Fruit fly (Drosophila melanogaster) ovary, adult (tissue): ENCODE measurements around the gene CG2533.
A peak's percentile ranks its signal among the peaks of the same experiment; 100 is the strongest.

Experiments
- CG17801 ChIP-seq: fragments of 200-800 bp; optimal IDR thresholded peaks from 2 replicates; lab custom pipeline; 2019; ENCODE audit warnings: missing biosample characterization, mild to moderate bottlenecking, missing genetic modification characterization, moderate library complexity; ENCODE audit not compliant: partially characterized antibody

Gene CG2533

dm6 chrX:11604094-11604493 is at the start of gene CG2533:
Gene CG2533, minus strand, starts transcription at chrX:11604194.
- TF ChIP-seq CG17801 (GFP tag; lab: Kevin White, UChicago), result no peak

- TF ChIP-seq CG17801 (GFP tag; lab: Kevin White, UChicago), result no peak
Observed at dm6 chrX:11652991-11653390, 49.0 kb upstream of the CG2533 start.

- no peak for TF ChIP-seq CG17801 (GFP tag; lab: Kevin White, UChicago)
Observed at dm6 chrX:11651420-11651819, 47.4 kb upstream of the CG2533 start.

- TF ChIP-seq CG17801 (GFP tag; lab: Kevin White, UChicago), result no peak
Observed at dm6 chrX:11644530-11645080, 40.6 kb upstream of the CG2533 start.

- TF ChIP-seq CG17801 (GFP tag; lab: Kevin White, UChicago), result no peak
Observed at dm6 chrX:11643227-11643626, 39.2 kb upstream of the CG2533 start.

- TF ChIP-seq CG17801 (GFP tag; lab: Kevin White, UChicago), result no peak
Observed at dm6 chrX:11640477-11640876, 36.5 kb upstream of the CG2533 start.

- TF ChIP-seq CG17801 (GFP tag; lab: Kevin White, UChicago), result no peak
Observed at dm6 chrX:11631704-11632103, 27.7 kb upstream of the CG2533 start.

dm6 chrX:11628986-11629571 is 25.1 kb upstream of the CG2533 start:
- no peak for TF ChIP-seq CG17801 (GFP tag; lab: Kevin White, UChicago)

dm6 chrX:11622649-11623425 is 18.8 kb upstream of the CG2533 start:
- peak; percentile 96 for TF ChIP-seq CG17801 (GFP tag; lab: Kevin White, UChicago)

- peak; percentile 64 for TF ChIP-seq CG17801 (GFP tag; lab: Kevin White, UChicago)
Observed at dm6 chrX:11621866-11622648, 18.1 kb upstream of the CG2533 start, which contains the start of gene Ptp10D. Gene Ptp10D, plus strand, starts transcription at chrX:11622015.

- TF ChIP-seq CG17801 (GFP tag; lab: Kevin White, UChicago), result no peak
Observed at dm6 chrX:11621315-11621865, 17.4 kb upstream of the CG2533 start.

dm6 chrX:11620527-11620926 is 16.5 kb upstream of the CG2533 start:
- TF ChIP-seq CG17801 (GFP tag; lab: Kevin White, UChicago), result no peak

dm6 chrX:11619617-11620016 is 15.6 kb upstream of the CG2533 start:
- TF ChIP-seq CG17801 (GFP tag; lab: Kevin White, UChicago), result no peak

dm6 chrX:11616496-11616952 is 12.5 kb upstream of the CG2533 start:
- TF ChIP-seq CG17801 (GFP tag; lab: Kevin White, UChicago), result no peak
